Worm (Caenorhabditis elegans): ENCODE measurements around the gene sre-19.
A peak's percentile ranks its signal among the peaks of the same experiment; 100 is the strongest.

The sre-19 gene

ce11 chrIV:12207873-12208272 is 30.9 kb downstream of the sre-19 start:
- TF ChIP-seq unc-130 (tag; optimal IDR thresholded peaks at IDR 0.05) (no peak), tlp-1 (tag; optimal IDR thresholded peaks at IDR 0.05) (no peak), nhr-85 (tag) (peak; percentile 60)

- no peak for TF ChIP-seq ztf-4 (tag; optimal IDR thresholded peaks at IDR 0.05)
- no peak for TF ChIP-seq swsn-7 (tag; optimal IDR thresholded peaks at IDR 0.05)
- no peak for TF ChIP-seq mef-2 (tag; optimal IDR thresholded peaks at IDR 0.05)
- no peak for TF ChIP-seq mdl-1 (tag; optimal IDR thresholded peaks at IDR 0.05)
- TF ChIP-seq unc-30 (tag; optimal IDR thresholded peaks at IDR 0.05): no peak
- no peak for TF ChIP-seq sox-4 (tag; optimal IDR thresholded peaks at IDR 0.05)
Observed at ce11 chrIV:12207454-12207853, 31.3 kb downstream of the sre-19 start.

DNA sequence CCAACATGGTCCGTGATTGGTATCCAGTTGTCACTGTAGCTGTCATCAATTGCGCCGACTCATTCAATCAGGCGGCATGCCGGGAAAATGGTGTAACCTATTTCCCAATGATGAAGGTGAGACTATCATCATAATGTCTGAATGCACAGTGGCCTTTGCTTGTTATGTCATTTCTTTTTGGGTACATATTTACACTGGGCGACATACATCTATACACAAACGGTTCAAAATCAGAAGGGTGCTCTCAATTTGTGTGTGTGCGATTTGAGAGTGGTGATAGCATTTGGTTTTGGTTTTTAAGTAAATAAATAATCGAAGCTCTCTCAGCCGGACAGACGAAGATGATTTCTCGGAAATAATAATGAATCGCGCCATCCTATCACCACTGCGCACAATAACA is 34.8 kb downstream of the sre-19 start:
- TF ChIP-seq tbx-2 (tag; optimal IDR thresholded peaks at IDR 0.05) (peak; percentile 28), ztf-4 (tag; optimal IDR thresholded peaks at IDR 0.05) (no peak), nhr-77 (tag; optimal IDR thresholded peaks at IDR 0.05) (peak; percentile 19), nhr-20 (tag; optimal IDR thresholded peaks at IDR 0.05) (no peak), efl-1 (optimal IDR thresholded peaks at IDR 0.05) (no peak), efl-1 (GFP tag; optimal IDR thresholded peaks at IDR 0.05 in 1 of 2) (peak in 1 of 2 experiments; percentile 81)

DNA sequence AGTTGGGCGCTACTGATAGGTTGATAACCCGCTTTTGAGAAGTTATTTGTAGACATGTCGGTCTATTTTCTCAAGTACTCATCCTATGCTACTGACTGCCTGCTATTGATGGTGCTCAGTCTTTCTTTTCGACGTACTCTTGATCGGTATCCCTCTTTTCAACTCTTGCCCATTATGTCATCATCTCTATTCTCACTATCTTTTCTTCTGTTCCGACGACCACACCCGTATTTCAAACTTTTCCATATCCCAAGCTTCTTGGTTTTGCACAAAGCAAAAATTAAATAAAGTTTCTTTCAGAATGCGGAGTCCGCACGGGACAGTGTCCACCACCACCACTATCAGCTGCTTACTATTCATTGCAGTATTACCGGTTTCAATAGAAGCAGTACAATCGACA is 35.8 kb downstream of the sre-19 start, which contains the start of gene F35G2.1:
Gene F35G2.1, plus strand, starts transcription at position 301 of the 400 bp plus-strand sequence.
- no peak for TF ChIP-seq egl-27 (tag; optimal IDR thresholded peaks at IDR 0.05)
- no peak for TF ChIP-seq efl-1 (optimal IDR thresholded peaks at IDR 0.05)
- TF ChIP-seq efl-1 (GFP tag; optimal IDR thresholded peaks at IDR 0.05 in 1 of 2): peak in 1 of 2 experiments; percentile 20

ce11 chrIV:12202000-12202399 is 36.8 kb downstream of the sre-19 start:
- TF ChIP-seq mep-1 (tag; optimal IDR thresholded peaks at IDR 0.05) (no peak), efl-1 (optimal IDR thresholded peaks at IDR 0.05) (no peak), efl-1 (GFP tag; optimal IDR thresholded peaks at IDR 0.05 in 1 of 2) (peak in 1 of 2 experiments; percentile 15), isw-1 (GFP tag; IDR thresholded peaks at IDR 0.05) (no peak), tbx-2 (tag; optimal IDR thresholded peaks at IDR 0.05) (peak; percentile 34), lin-14 (GFP tag; optimal IDR thresholded peaks at IDR 0.05) (peak; percentile 12), rnt-1 (tag; optimal IDR thresholded peaks at IDR 0.05) (no peak), nhr-71 (tag; optimal IDR thresholded peaks at IDR 0.05) (no peak), nhr-77 (tag; optimal IDR thresholded peaks at IDR 0.05) (peak; percentile 42), fkh-10 (GFP tag; optimal IDR thresholded peaks at IDR 0.05) (no peak), nhr-12 (tag; optimal IDR thresholded peaks at IDR 0.05) (no peak)

DNA sequence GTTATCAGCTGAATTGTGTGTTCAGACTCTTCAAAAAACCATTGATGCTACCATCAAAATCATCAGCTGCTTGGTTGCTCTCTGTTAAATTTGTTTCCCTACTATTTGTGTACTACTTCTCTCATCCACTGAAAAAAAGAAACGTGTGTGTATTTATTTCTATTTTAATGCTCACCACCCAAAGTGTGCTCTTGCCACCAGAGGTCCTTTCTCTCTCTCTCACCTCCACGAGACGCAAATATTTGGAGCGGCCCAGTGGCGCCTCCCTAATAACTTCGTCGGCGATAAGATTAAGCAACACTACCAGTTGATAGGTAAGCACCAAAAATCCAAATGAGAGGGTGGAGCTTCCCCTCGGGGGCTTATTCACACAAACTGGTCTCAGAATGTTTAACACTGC is 37.9 kb downstream of the sre-19 start:
- TF ChIP-seq pag-3 (tag; optimal IDR thresholded peaks at IDR 0.05; ENCODE audit: borderline replicate concordance, insufficient read depth) (no peak), lin-35 (GFP tag; optimal IDR thresholded peaks at IDR 0.05) (no peak), zip-4 (GFP tag; optimal IDR thresholded peaks at IDR 0.05) (no peak), sup-37 (GFP tag; optimal IDR thresholded peaks at IDR 0.05) (no peak), fkh-10 (GFP tag; optimal IDR thresholded peaks at IDR 0.05) (no peak), aha-1 (tag; optimal IDR thresholded peaks at IDR 0.05) (no peak), nhr-28 (tag; optimal IDR thresholded peaks at IDR 0.05) (no peak), nhr-84 (tag; optimal IDR thresholded peaks at IDR 0.05) (no peak), nhr-71 (tag; optimal IDR thresholded peaks at IDR 0.05) (peak; percentile 17), nhr-77 (tag; optimal IDR thresholded peaks at IDR 0.05) (peak; percentile 26), nhr-19 (GFP tag; conservative IDR thresholded peaks at IDR 0.05) (peak; percentile 18; the same call in 1 of the 2 replicates), nhr-11 (tag; optimal IDR thresholded peaks at IDR 0.05) (no peak), efl-1 (optimal IDR thresholded peaks at IDR 0.05) (no peak), efl-1 (GFP tag; optimal IDR thresholded peaks at IDR 0.05 in 1 of 2) (peak in 1 of 2 experiments; percentile 19), nhr-47 (tag; optimal IDR thresholded peaks at IDR 0.05) (no peak), lin-14 (GFP tag; optimal IDR thresholded peaks at IDR 0.05) (peak; percentile 20), tbx-2 (tag; optimal IDR thresholded peaks at IDR 0.05) (peak; percentile 63), grh-1 (GFP tag; IDR thresholded peaks at IDR 0.05) (no peak), lsy-2 (tag; optimal IDR thresholded peaks at IDR 0.05) (peak in 1 of 2 experiments; percentile 27), ceh-90 (tag; optimal IDR thresholded peaks at IDR 0.05) (no peak)

Measured in whole organism, L1 larva.